Worm (Caenorhabditis elegans) whole organism, L4 larva: ENCODE results near the gene taf-2.
A peak's percentile ranks its signal among the peaks of the same experiment; 100 is the strongest.

Experiments used
- F26F4.8 ChIP-seq: fragments of 200-800 bp; sonication (Bioruptor generic); conservative IDR thresholded peaks from 2 replicates; pipeline ENCODE4 v1.3.6; 2022; ENCODE audit warnings: missing genetic modification characterization, missing compliant biosample characterization
- F37D6.2 ChIP-seq: sonication (generic microtip); optimal IDR thresholded peaks from 2 replicates; lab custom pipeline; 2016; ENCODE audit warnings: mild to moderate bottlenecking, missing genetic modification characterization, missing compliant biosample characterization
- F49E8.2 ChIP-seq: sonication (generic microtip); optimal IDR thresholded peaks from 2 replicates; lab custom pipeline; 2016; ENCODE audit warnings: missing compliant biosample characterization, mild to moderate bottlenecking, missing genetic modification characterization, borderline replicate concordance
- T20F7.1 ChIP-seq: fragments of 200-800 bp; sonication (Bioruptor generic); optimal IDR thresholded peaks from 2 replicates; lab custom pipeline; 2018; ENCODE audit warnings: mild to moderate bottlenecking, missing genetic modification characterization, missing compliant biosample characterization
- T26A8.4 ChIP-seq: fragments of 200-800 bp; sonication (Bioruptor generic); IDR thresholded peaks from 2 replicates; pipeline ENCODE4 v1.3.6; 2022; ENCODE audit warnings: missing genetic modification characterization, missing compliant biosample characterization
- ZK546.5 ChIP-seq, 2 experiments: sonication (generic microtip); optimal IDR thresholded peaks; 2 replicates each; lab custom pipeline; 2017; ENCODE audit warnings: missing biosample characterization in 2 of 2, missing genetic modification characterization in 2 of 2
- aly-2 ChIP-seq: sonication (generic microtip); optimal IDR thresholded peaks from 2 replicates; lab custom pipeline; 2018; ENCODE audit warnings: missing biosample characterization, missing genetic modification characterization
- arid-1 ChIP-seq: fragments of 200-800 bp; sonication (Bioruptor generic); conservative IDR thresholded peaks from 2 replicates; pipeline ENCODE4 v1.3.6; 2022; ENCODE audit warnings: missing genetic modification reagents, missing genetic modification characterization, missing compliant biosample characterization
- ceh-20 ChIP-seq: fragments of 200-800 bp; sonication (Bioruptor generic); IDR thresholded peaks from 2 replicates; pipeline ENCODE4 v1.3.6; 2022; ENCODE audit warnings: missing genetic modification reagents, missing genetic modification characterization, missing compliant biosample characterization
- ceh-28 ChIP-seq: fragments of 150-350 bp; optimal IDR thresholded peaks from 2 replicates; lab custom pipeline; 2014; ENCODE audit warnings: missing biosample characterization, missing genetic modification reagents, missing genetic modification characterization
- ceh-32 ChIP-seq: sonication (generic microtip); optimal IDR thresholded peaks from 2 replicates; lab custom pipeline; 2016; ENCODE audit warnings: mild to moderate bottlenecking, missing genetic modification characterization, missing compliant biosample characterization; ENCODE audit not compliant: poor library complexity
- ceh-44 ChIP-seq: fragments of 200-800 bp; sonication (Bioruptor generic); IDR thresholded peaks from 2 replicates; pipeline ENCODE4 v1.3.6; 2022; ENCODE audit warnings: missing genetic modification reagents, missing genetic modification characterization, missing compliant biosample characterization
- ceh-62 ChIP-seq: sonication (generic microtip); optimal IDR thresholded peaks from 2 replicates; lab custom pipeline; 2017; ENCODE audit warnings: missing biosample characterization, missing genetic modification characterization
- cey-2 ChIP-seq: sonication (generic microtip); optimal IDR thresholded peaks from 3 replicates; lab custom pipeline; 2017; ENCODE audit warnings: missing genetic modification characterization, mild to moderate bottlenecking, missing compliant biosample characterization, antibody characterized with exemption, borderline replicate concordance; ENCODE audit not compliant: insufficient read depth
- daf-12 ChIP-seq: fragments of 150-350 bp; optimal IDR thresholded peaks from 2 replicates; lab custom pipeline; 2014; ENCODE audit warnings: missing biosample characterization, missing genetic modification reagents, missing genetic modification characterization
- dmd-9 ChIP-seq: fragments of 200-800 bp; sonication (Bioruptor generic); IDR thresholded peaks from 2 replicates; pipeline ENCODE4 v1.3.6; 2022; ENCODE audit warnings: missing genetic modification reagents, missing genetic modification characterization, missing compliant biosample characterization
- dpl-1 ChIP-seq: fragments of 150-350 bp; optimal IDR thresholded peaks from 2 replicates; lab custom pipeline; 2014; ENCODE audit warnings: missing biosample characterization, missing genetic modification reagents, missing genetic modification characterization
- duxl-1 ChIP-seq: sonication (generic microtip); optimal IDR thresholded peaks from 2 replicates; lab custom pipeline; 2016; ENCODE audit warnings: mild to moderate bottlenecking, missing genetic modification characterization, moderate library complexity, missing compliant biosample characterization; ENCODE audit not compliant: poor library complexity
- dve-1 ChIP-seq: sonication (generic microtip); optimal IDR thresholded peaks from 2 replicates; lab custom pipeline; 2017; ENCODE audit warnings: antibody characterized with exemption, mild to moderate bottlenecking, missing genetic modification characterization, missing compliant biosample characterization; ENCODE audit not compliant: insufficient read depth
- fkh-10 ChIP-seq: fragments of 150-350 bp; optimal IDR thresholded peaks from 2 replicates; lab custom pipeline; 2014; ENCODE audit warnings: missing biosample characterization, missing genetic modification reagents, missing genetic modification characterization
- fos-1 ChIP-seq: fragments of 150-350 bp; optimal IDR thresholded peaks from 2 replicates; lab custom pipeline; 2014; ENCODE audit warnings: missing biosample characterization, missing genetic modification characterization
- lim-7 ChIP-seq: fragments of 200-800 bp; sonication (Bioruptor generic); IDR thresholded peaks from 2 replicates; pipeline ENCODE4 v1.3.6; 2022; ENCODE audit warnings: missing genetic modification characterization, missing compliant biosample characterization
- lin-1 ChIP-seq: fragments of 200-800 bp; sonication (Bioruptor generic); IDR thresholded peaks from 2 replicates; pipeline ENCODE4 v1.3.6; 2022; ENCODE audit warnings: missing genetic modification reagents, missing genetic modification characterization, missing compliant biosample characterization
- lin-38 ChIP-seq: fragments of 200-800 bp; sonication (Bioruptor generic); IDR thresholded peaks from 2 replicates; pipeline ENCODE4 v1.3.6; 2022; ENCODE audit warnings: missing genetic modification reagents, missing genetic modification characterization, missing compliant biosample characterization
- lir-3 ChIP-seq: sonication (generic microtip); optimal IDR thresholded peaks from 2 replicates; lab custom pipeline; 2016; ENCODE audit warnings: mild to moderate bottlenecking, missing genetic modification characterization, missing compliant biosample characterization
- lsy-2 ChIP-seq, 2 experiments: fragments of 150-350 bp in 1 of 2; sonication (generic microtip) in 1 of 2; optimal IDR thresholded peaks; 2 replicates each; lab custom pipeline; 2014 to 2017; ENCODE audit warnings: missing biosample characterization in 2 of 2, missing genetic modification characterization in 2 of 2
- madf-5 ChIP-seq, 2 experiments: fragments of 200-800 bp; sonication (Bioruptor generic); IDR thresholded peaks; 2 replicates each; pipeline ENCODE4 v1.3.6; 2022; ENCODE audit warnings: missing compliant biosample characterization in 2 of 2, missing genetic modification characterization in 2 of 2
- mdl-1 ChIP-seq, 2 experiments: fragments of 150-350 bp in 1 of 2; sonication (generic microtip) in 1 of 2; optimal IDR thresholded peaks; 2 replicates each; lab custom pipeline; 2014 to 2017; ENCODE audit warnings: missing biosample characterization in 2 of 2, missing genetic modification characterization in 2 of 2
- mxl-2 ChIP-seq: fragments of 200-800 bp; sonication (Bioruptor generic); conservative IDR thresholded peaks from 2 replicates; pipeline ENCODE4 v1.3.6; 2022; ENCODE audit warnings: missing genetic modification reagents, missing genetic modification characterization, missing compliant biosample characterization
- mxl-3 ChIP-seq: fragments of 200-800 bp; sonication (Bioruptor generic); optimal IDR thresholded peaks from 2 replicates; lab custom pipeline; 2018; ENCODE audit warnings: mild to moderate bottlenecking, missing genetic modification characterization, missing compliant biosample characterization
- nhr-10 ChIP-seq: fragments of 150-350 bp; optimal IDR thresholded peaks from 2 replicates; lab custom pipeline; 2014; ENCODE audit warnings: missing biosample characterization, missing genetic modification characterization
- nhr-102 ChIP-seq: sonication (generic microtip); optimal IDR thresholded peaks from 2 replicates; lab custom pipeline; 2016; ENCODE audit warnings: mild to moderate bottlenecking, missing genetic modification characterization, moderate library complexity, missing compliant biosample characterization
- nhr-11 ChIP-seq: fragments of 150-350 bp; optimal IDR thresholded peaks from 2 replicates; lab custom pipeline; 2014; ENCODE audit warnings: missing biosample characterization, missing genetic modification characterization
- nhr-111 ChIP-seq: fragments of 200-800 bp; sonication (Bioruptor generic); optimal IDR thresholded peaks from 2 replicates; lab custom pipeline; 2018; ENCODE audit warnings: mild to moderate bottlenecking, missing genetic modification characterization, missing compliant biosample characterization
- nhr-237 ChIP-seq: sonication (generic microtip); optimal IDR thresholded peaks from 2 replicates; lab custom pipeline; 2017; ENCODE audit warnings: missing biosample characterization, missing genetic modification characterization
- nhr-41 ChIP-seq: fragments of 200-800 bp; sonication (Bioruptor generic); IDR thresholded peaks from 2 replicates; pipeline ENCODE4 v1.3.6; 2022; ENCODE audit warnings: missing genetic modification reagents, missing genetic modification characterization, missing compliant biosample characterization
- nhr-42 ChIP-seq: fragments of 200-800 bp; sonication (Bioruptor generic); IDR thresholded peaks from 2 replicates; pipeline ENCODE4 v1.3.6; 2022; ENCODE audit warnings: missing genetic modification characterization, missing compliant biosample characterization
- nhr-6 ChIP-seq: fragments of 150-350 bp; optimal IDR thresholded peaks from 2 replicates; lab custom pipeline; 2014; ENCODE audit warnings: missing biosample characterization, missing genetic modification characterization
- nhr-76 ChIP-seq: fragments of 150-350 bp; optimal IDR thresholded peaks from 2 replicates; lab custom pipeline; 2014; ENCODE audit warnings: missing biosample characterization, missing genetic modification characterization
- php-3 ChIP-seq: fragments of 200-800 bp; sonication (Bioruptor generic); IDR thresholded peaks from 2 replicates; pipeline ENCODE4 v1.3.6; 2022; ENCODE audit warnings: missing genetic modification reagents, missing genetic modification characterization, missing compliant biosample characterization
- sdz-12 ChIP-seq: fragments of 200-800 bp; sonication (Bioruptor generic); optimal IDR thresholded peaks from 2 replicates; lab custom pipeline; 2018; ENCODE audit warnings: mild to moderate bottlenecking, missing genetic modification characterization, missing compliant biosample characterization
- snpc-4 ChIP-seq: fragments of 150-350 bp; optimal IDR thresholded peaks from 2 replicates; lab custom pipeline; 2014; ENCODE audit warnings: missing biosample characterization, missing genetic modification characterization
- tag-97 ChIP-seq: fragments of 200-800 bp; sonication (Bioruptor generic); IDR thresholded peaks from 2 replicates; pipeline ENCODE4 v1.3.6; 2022; ENCODE audit warnings: missing genetic modification characterization, missing compliant biosample characterization
- tra-1 ChIP-seq: fragments of 200-800 bp; sonication (Bioruptor generic); IDR thresholded peaks from 2 replicates; pipeline ENCODE4 v1.3.6; 2022; ENCODE audit warnings: missing genetic modification reagents, missing genetic modification characterization, missing compliant biosample characterization
- unc-130 ChIP-seq: sonication (generic microtip); optimal IDR thresholded peaks from 2 replicates; lab custom pipeline; 2016; ENCODE audit warnings: missing genetic modification reagents, missing genetic modification characterization, missing compliant biosample characterization
- unc-39 ChIP-seq: sonication (generic microtip); optimal IDR thresholded peaks from 2 replicates; lab custom pipeline; 2017; ENCODE audit warnings: missing biosample characterization, missing genetic modification characterization
- unc-62 ChIP-seq, 3 experiments: fragments of 150-350 bp in 1 of 3; sonication (generic microtip); optimal IDR thresholded peaks in 2 of 3; peaks in 1 of 3; 1 replicate in 1 of 3; 2 replicates in 2 of 3; lab custom pipeline; 2014 to 2017; ENCODE audit warnings: missing biosample characterization in 3 of 3, missing genetic modification characterization in 3 of 3, missing genetic modification reagents in 3 of 3, missing genotype in 1 of 3
- vab-7 ChIP-seq: fragments of 200-800 bp; sonication (Bioruptor generic); IDR thresholded peaks from 2 replicates; pipeline ENCODE4 v1.3.6; 2022; ENCODE audit warnings: missing genetic modification reagents, missing genetic modification characterization, missing compliant biosample characterization
- zfp-2 ChIP-seq: sonication (generic microtip); optimal IDR thresholded peaks from 2 replicates; lab custom pipeline; 2016; ENCODE audit warnings: mild to moderate bottlenecking, missing genetic modification characterization, missing compliant biosample characterization

taf-2 gene

DNA sequence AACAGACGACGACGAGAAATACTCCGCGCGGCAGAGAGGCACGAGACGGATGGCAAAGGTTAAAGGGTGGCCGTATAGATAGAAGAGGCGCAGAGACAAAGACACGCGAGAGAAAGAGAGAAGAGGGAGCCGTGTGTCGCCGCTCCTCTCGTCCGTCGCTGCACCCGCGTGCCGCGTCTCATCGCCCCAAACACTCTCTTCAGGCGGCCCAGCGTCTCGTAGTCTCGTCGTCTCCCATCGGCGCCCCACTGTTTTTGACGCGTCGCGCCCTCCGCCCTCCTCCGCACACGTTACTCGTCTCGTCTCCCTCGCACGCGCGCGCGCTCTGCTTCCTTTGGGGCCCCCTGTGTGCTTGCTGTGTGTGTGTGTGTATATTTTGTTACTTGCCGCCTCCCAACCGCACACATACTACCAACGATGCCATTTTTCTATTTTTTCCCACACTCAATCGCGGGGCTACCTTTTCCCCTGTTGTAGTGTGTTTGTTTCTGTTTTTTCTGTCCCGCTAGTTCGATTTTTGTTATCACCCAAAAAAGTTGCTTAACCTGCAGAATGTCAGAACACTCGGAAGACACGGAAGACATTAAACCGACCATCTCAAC is 43.2 kb upstream of the taf-2 start, which contains the start of gene madf-9:
Gene madf-9 (plus strand): TSS at position 552 of the 602 bp plus-strand sequence.
- TF ChIP-seq ceh-44, result no peak
- no peak for TF ChIP-seq dmd-9 (GFP tag; lab: Robert Waterston, UW)
- 0 out of 2 replicates have a peak, but pooled peaks have one; percentile 21 for TF ChIP-seq mxl-2 (GFP tag; lab: Robert Waterston, UW)
- no peak for TF ChIP-seq lir-3 (tag; lab: Kevin White, UChicago)
- no peak for TF ChIP-seq sdz-12 (GFP tag; lab: Kevin White, UChicago)
- TF ChIP-seq lin-1 (GFP tag; lab: Robert Waterston, UW), result no peak
- TF ChIP-seq nhr-237 (tag; lab: Kevin White, UChicago), result no peak
- TF ChIP-seq F26F4.8 (GFP tag; lab: Robert Waterston, UW), result no peak
- peak; percentile 22; the same call in 1 of the 2 replicates for TF ChIP-seq ceh-20 (GFP tag; lab: Robert Waterston, UW)
- 0 out of 2 replicates have a peak, but pooled peaks have one; percentile 19 for TF ChIP-seq tra-1 (GFP tag; lab: Robert Waterston, UW)
- peak; percentile 18 for TF ChIP-seq dpl-1 (GFP tag; lab: Kevin White, UChicago)
- peak; percentile 76; the same call in 1 of the 2 replicates for TF ChIP-seq nhr-42 (GFP tag; lab: Robert Waterston, UW)
- no peak for TF ChIP-seq ceh-62 (tag; lab: Kevin White, UChicago)
- no peak for TF ChIP-seq ceh-28
- TF ChIP-seq snpc-4, result no peak
- TF ChIP-seq lim-7 (GFP tag; lab: Robert Waterston, UW), result no peak
- peak; percentile 78 to 88 for TF ChIP-seq mdl-1 (tag; optimal IDR thresholded peaks at IDR 0.05; lab: Kevin White, UChicago)
- no peak for TF ChIP-seq nhr-10 (tag; lab: Kevin White, UChicago)
- TF ChIP-seq nhr-6 (tag; lab: Kevin White, UChicago), result peak; percentile 81
- no peak for TF ChIP-seq aly-2
- TF ChIP-seq T26A8.4 (GFP tag; lab: Robert Waterston, UW), result peak; percentile 77
- peak; percentile 62 for TF ChIP-seq F37D6.2 (tag; lab: Kevin White, UChicago)
- no peak for TF ChIP-seq cey-2 (tag; lab: Kevin White, UChicago)
- TF ChIP-seq nhr-102, result peak; percentile 51
- TF ChIP-seq daf-12 (tag; lab: Kevin White, UChicago), result no peak
- peak; percentile 11; the same call in 1 of the 2 replicates for TF ChIP-seq vab-7 (GFP tag; lab: Robert Waterston, UW)
- no peak for TF ChIP-seq T20F7.1
- TF ChIP-seq ceh-32 (tag; lab: Kevin White, UChicago), result no peak
- no peak for TF ChIP-seq nhr-11 (tag; lab: Kevin White, UChicago)
- TF ChIP-seq madf-5 (GFP tag; IDR thresholded peaks at IDR 0.05; lab: Robert Waterston, UW), result 0 out of 4 replicates have a peak, but pooled peaks of 1 of the 2 experiments have one; percentile 28
- peak; percentile 37 to 44 for TF ChIP-seq lsy-2 (tag; optimal IDR thresholded peaks at IDR 0.05; lab: Kevin White, UChicago)
- TF ChIP-seq fos-1, result no peak
- no peak for TF ChIP-seq ZK546.5 (tag; optimal IDR thresholded peaks at IDR 0.05; lab: Kevin White, UChicago)
- TF ChIP-seq zfp-2 (tag; lab: Kevin White, UChicago), result no peak
- no peak for TF ChIP-seq unc-62 (GFP tag; optimal IDR thresholded peaks at IDR 0.05 in 1 of 2; lab: Kevin White, UChicago)
- no peak for TF ChIP-seq unc-62 (tag; optimal IDR thresholded peaks at IDR 0.05; lab: Kevin White, UChicago)
- peak; percentile 45 for TF ChIP-seq dve-1 (tag; lab: Kevin White, UChicago)
- TF ChIP-seq nhr-111 (GFP tag; lab: Kevin White, UChicago), result no peak
- TF ChIP-seq fkh-10, result no peak
- TF ChIP-seq php-3 (GFP tag; lab: Robert Waterston, UW), result peak; percentile 75
- 0 out of 2 replicates have a peak, but pooled peaks have one; percentile 37 for TF ChIP-seq arid-1 (GFP tag; lab: Robert Waterston, UW)
- peak; percentile 98 for TF ChIP-seq nhr-41
- no peak for TF ChIP-seq tag-97 (GFP tag; lab: Robert Waterston, UW)
- peak; percentile 69 for TF ChIP-seq lin-38
- TF ChIP-seq nhr-76 (tag; lab: Kevin White, UChicago), result no peak
- TF ChIP-seq unc-39 (tag; lab: Kevin White, UChicago), result no peak
- no peak for TF ChIP-seq unc-130
- no peak for TF ChIP-seq F49E8.2 (tag; lab: Kevin White, UChicago)
- peak; percentile 92 for TF ChIP-seq mxl-3 (GFP tag; lab: Kevin White, UChicago)
- TF ChIP-seq duxl-1 (tag; lab: Kevin White, UChicago), result no peak
